Worm (Caenorhabditis elegans) whole organism, midembryonic: Measurements from ENCODE around the gene T15B7.8.

Source experiments
- T22C8.4 ChIP-seq: fragments of 200-800 bp; sonication (Bioruptor generic); IDR thresholded peaks from 2 replicates; pipeline ENCODE4 v1.3.6; 2022; ENCODE audit warnings: missing genetic modification characterization, missing compliant biosample characterization
- flt-1 ChIP-seq: fragments of 200-800 bp; sonication (Bioruptor generic); IDR thresholded peaks from 2 replicates; pipeline ENCODE4 v1.3.6; 2022; ENCODE audit warnings: missing genetic modification characterization, missing compliant biosample characterization
- klf-2 ChIP-seq: fragments of 200-800 bp; sonication (Bioruptor generic); conservative IDR thresholded peaks from 2 replicates; pipeline ENCODE4 v1.3.6; 2022; ENCODE audit warnings: missing genetic modification reagents, missing genetic modification characterization, missing compliant biosample characterization
- med-1 ChIP-seq: sonication (generic microtip); optimal IDR thresholded peaks from 2 replicates; lab custom pipeline; 2017; ENCODE audit warnings: missing genetic modification characterization, mild to moderate bottlenecking, missing compliant biosample characterization, antibody characterized with exemption, missing genetic modification reagents; ENCODE audit not compliant: insufficient read depth
- ref-1 ChIP-seq: fragments of 200-800 bp; sonication (Bioruptor generic); conservative IDR thresholded peaks from 2 replicates; pipeline ENCODE4 v1.3.6; 2022; ENCODE audit warnings: missing genetic modification reagents, missing genetic modification characterization, missing compliant biosample characterization
- tab-1 ChIP-seq: fragments of 200-800 bp; sonication (Bioruptor generic); IDR thresholded peaks from 2 replicates; pipeline ENCODE4 v1.3.6; 2022; ENCODE audit warnings: missing genetic modification characterization, missing compliant biosample characterization
- ztf-23 ChIP-seq: fragments of 200-800 bp; sonication (Bioruptor generic); IDR thresholded peaks from 2 replicates; pipeline ENCODE4 v1.3.6; 2022; ENCODE audit warnings: missing genetic modification reagents, missing genetic modification characterization, missing compliant biosample characterization

DNA sequence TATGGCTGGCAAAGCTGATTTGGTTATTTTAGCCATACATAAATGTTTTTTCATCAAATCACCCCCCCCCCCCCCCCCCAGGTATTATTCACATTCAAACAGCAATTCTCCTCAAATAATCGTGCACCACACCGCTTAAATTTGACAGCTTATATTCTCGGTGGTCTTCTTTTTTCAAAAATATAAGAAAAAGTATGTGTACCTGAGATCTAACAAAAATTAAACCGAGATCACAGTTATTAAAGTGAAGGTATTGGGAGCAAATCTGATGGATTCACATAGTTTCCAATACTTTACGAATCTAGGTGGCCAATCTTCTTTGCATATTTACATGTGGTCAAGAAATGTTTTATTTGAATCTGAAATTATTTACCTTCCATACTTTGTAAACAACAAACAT is 41.4 kb upstream of the T15B7.8 start, which contains the start of gene ZC404.15:
- TF ChIP-seq flt-1 (GFP tag; lab: Robert Waterston, UW) (no peak), tab-1 (GFP tag; lab: Robert Waterston, UW) (no peak), klf-2 (GFP tag; lab: Robert Waterston, UW) (no peak), ref-1 (GFP tag; lab: Robert Waterston, UW) (no peak), med-1 (GFP tag; lab: Kevin White, UChicago) (no peak), ztf-23 (GFP tag; lab: Robert Waterston, UW) (no peak), T22C8.4 (GFP tag; lab: Robert Waterston, UW) (no peak)
